Fruit fly (Drosophila melanogaster) whole organism, embryonic: ENCODE measurements around the gene kibra.

ENCODE experiments used
- Atf3 ChIP-seq: fragments of 200-800 bp; sonication (Bioruptor generic); optimal IDR thresholded peaks from 3 replicates; lab custom pipeline; 2016; ENCODE audit warnings: missing biosample characterization, missing genetic modification characterization
- CG12659 ChIP-seq: fragments of 200-800 bp; sonication (Bioruptor generic); optimal IDR thresholded peaks from 3 replicates; lab custom pipeline; 2017; ENCODE audit warnings: mild to moderate bottlenecking, missing biosample characterization, missing genetic modification reagents, missing genetic modification characterization
- CG13894 ChIP-seq: fragments of 200-800 bp; sonication (Bioruptor generic); optimal IDR thresholded peaks from 3 replicates; lab custom pipeline; 2018; ENCODE audit warnings: missing biosample characterization, mild to moderate bottlenecking, missing genetic modification characterization, moderate library complexity
- CG1529 ChIP-seq: fragments of 200-800 bp; sonication (Bioruptor generic); optimal IDR thresholded peaks from 3 replicates; lab custom pipeline; 2018; ENCODE audit warnings: missing biosample characterization, missing genetic modification characterization
- CG1602 ChIP-seq: fragments of 200-800 bp; sonication (Bioruptor generic); optimal IDR thresholded peaks from 3 replicates; lab custom pipeline; 2016; ENCODE audit warnings: missing biosample characterization, missing genetic modification characterization
- CG18619 ChIP-seq: fragments of 200-800 bp; sonication (Bioruptor generic); optimal IDR thresholded peaks from 3 replicates; lab custom pipeline; 2017; ENCODE audit warnings: missing biosample characterization, mild to moderate bottlenecking, missing genetic modification characterization
- CG18764 ChIP-seq: fragments of 200-800 bp; sonication (Bioruptor generic); optimal IDR thresholded peaks from 3 replicates; lab custom pipeline; 2016; ENCODE audit warnings: missing biosample characterization, missing genetic modification characterization
- CG2202 ChIP-seq: fragments of 200-800 bp; sonication (Bioruptor generic); optimal IDR thresholded peaks from 2 replicates; lab custom pipeline; 2018; ENCODE audit warnings: missing biosample characterization, mild to moderate bottlenecking, missing genetic modification characterization
- CG30431 ChIP-seq: fragments of 200-800 bp; sonication (Bioruptor generic); optimal IDR thresholded peaks from 2 replicates; lab custom pipeline; 2017; ENCODE audit warnings: missing biosample characterization, missing genetic modification characterization
- CG31224 ChIP-seq: fragments of 200-800 bp; sonication (Bioruptor generic); IDR thresholded peaks from 2 replicates; pipeline ENCODE4 v1.3.6; 2022; ENCODE audit warnings: missing biosample characterization, missing genetic modification characterization
- CG31365 ChIP-seq: fragments of 200-800 bp; sonication (Bioruptor generic); optimal IDR thresholded peaks from 2 replicates; lab custom pipeline; 2018; ENCODE audit warnings: missing biosample characterization, mild to moderate bottlenecking, missing genetic modification characterization
- CG3163 ChIP-seq: fragments of 200-800 bp; sonication (Bioruptor generic); optimal IDR thresholded peaks from 3 replicates; lab custom pipeline; 2016; ENCODE audit warnings: missing biosample characterization, missing genetic modification characterization
- CG32767 ChIP-seq: fragments of 200-800 bp; sonication (Bioruptor generic); IDR thresholded peaks from 2 replicates; pipeline ENCODE4 v1.3.6; 2022; ENCODE audit warnings: missing biosample characterization, missing genetic modification characterization
- CG3281 ChIP-seq: fragments of 200-800 bp; sonication (Bioruptor generic); optimal IDR thresholded peaks from 3 replicates; lab custom pipeline; 2017; ENCODE audit warnings: missing biosample characterization, mild to moderate bottlenecking, missing genetic modification characterization
- CG6272 ChIP-seq: fragments of 200-800 bp; sonication (Bioruptor generic); IDR thresholded peaks from 2 replicates; pipeline ENCODE4 v1.3.6; 2022; ENCODE audit warnings: missing biosample characterization, missing genetic modification characterization
- CG6683 ChIP-seq: fragments of 200-800 bp; sonication (Bioruptor generic); optimal IDR thresholded peaks from 2 replicates; lab custom pipeline; 2017; ENCODE audit warnings: missing biosample characterization, mild to moderate bottlenecking, missing genetic modification characterization, missing genetic modification reagents
- CG6765 ChIP-seq: fragments of 200-800 bp; sonication (Bioruptor generic); optimal IDR thresholded peaks from 3 replicates; lab custom pipeline; 2017; ENCODE audit warnings: missing biosample characterization, mild to moderate bottlenecking, missing genetic modification characterization
- CG7786 ChIP-seq: fragments of 200-800 bp; sonication (Bioruptor generic); optimal IDR thresholded peaks from 2 replicates; lab custom pipeline; 2016; ENCODE audit warnings: missing biosample characterization, missing genetic modification characterization
- CG7987 ChIP-seq: fragments of 200-800 bp; sonication (Bioruptor generic); optimal IDR thresholded peaks from 2 replicates; lab custom pipeline; 2018; ENCODE audit warnings: missing biosample characterization, mild to moderate bottlenecking, missing genetic modification characterization, moderate library complexity
- CG8478 ChIP-seq: fragments of >200 bp; optimal IDR thresholded peaks from 2 replicates; lab custom pipeline; 2018
- CkIIα-i1 ChIP-seq: fragments of 200-800 bp; sonication (Bioruptor generic); IDR thresholded peaks from 2 replicates; pipeline ENCODE4 v1.3.6; 2022; ENCODE audit warnings: missing biosample characterization, missing genetic modification characterization
- Dbx ChIP-seq: fragments of 200-800 bp; sonication (Bioruptor generic); IDR thresholded peaks from 3 replicates; pipeline ENCODE4 v1.3.6; 2022; ENCODE audit warnings: missing biosample characterization, missing genetic modification characterization
- Doc2 ChIP-seq: fragments of 200-800 bp; sonication (Bioruptor generic); IDR thresholded peaks from 2 replicates; pipeline ENCODE4 v1.3.6; 2022; ENCODE audit warnings: missing biosample characterization, missing genetic modification characterization
- Dp ChIP-seq: fragments of 200-800 bp; sonication (Bioruptor generic); optimal IDR thresholded peaks from 2 replicates; lab custom pipeline; 2018; ENCODE audit warnings: missing biosample characterization, mild to moderate bottlenecking, missing genetic modification characterization, moderate library complexity
- Dref ChIP-seq: fragments of 200-800 bp; sonication (Bioruptor generic); IDR thresholded peaks from 2 replicates; pipeline ENCODE4 v1.3.6; 2022; ENCODE audit warnings: missing biosample characterization, missing genetic modification characterization
- E2f1 ChIP-seq: fragments of 200-800 bp; sonication (Bioruptor generic); IDR thresholded peaks from 2 replicates; pipeline ENCODE4 v1.3.6; 2022; ENCODE audit warnings: missing biosample characterization, missing genetic modification characterization
- Fer1 ChIP-seq: fragments of 200-800 bp; sonication (Bioruptor generic); optimal IDR thresholded peaks from 2 replicates; lab custom pipeline; 2017; ENCODE audit warnings: missing biosample characterization, mild to moderate bottlenecking, missing genetic modification characterization
- HLH54F ChIP-seq: fragments of 200-800 bp; sonication (Bioruptor generic); optimal IDR thresholded peaks from 3 replicates; lab custom pipeline; 2016; ENCODE audit warnings: missing biosample characterization, missing genetic modification characterization
- Lim3 ChIP-seq: fragments of 200-800 bp; sonication (Bioruptor generic); IDR thresholded peaks from 2 replicates; pipeline ENCODE4 v1.3.6; 2022; ENCODE audit warnings: missing biosample characterization, missing genetic modification characterization
- Pdp1 ChIP-seq, 2 experiments: fragments of 200-800 bp; sonication (Bioruptor generic); optimal IDR thresholded peaks; 3 replicates each; lab custom pipeline; 2016; ENCODE audit warnings: missing biosample characterization in 2 of 2, missing genetic modification characterization in 2 of 2, mild to moderate bottlenecking in 1 of 2, moderate library complexity in 1 of 2
- Six4 ChIP-seq: fragments of 200-800 bp; sonication (Bioruptor generic); optimal IDR thresholded peaks from 2 replicates; lab custom pipeline; 2016; ENCODE audit warnings: missing biosample characterization, missing genetic modification characterization
- Stat92E ChIP-seq, 3 experiments: fragments of >200 bp in 2 of 3; fragments of 200-800 bp in 1 of 3; sonication (Bioruptor generic) in 1 of 3; optimal IDR thresholded peaks; 2 replicates each; lab custom pipeline; 2017 to 2019; ENCODE audit warnings: missing biosample characterization in 3 of 3, missing genetic modification characterization in 3 of 3, mild to moderate bottlenecking in 1 of 3, moderate library complexity in 1 of 3
- Trl ChIP-seq, 3 experiments: fragments of >200 bp in 2 of 3; fragments of 200-800 bp in 1 of 3; sonication (Bioruptor generic) in 1 of 3; optimal IDR thresholded peaks; 2 replicates in 1 of 3; 3 replicates in 2 of 3; lab custom pipeline; 2016 to 2017; ENCODE audit warnings: missing biosample characterization in 1 of 3, missing genetic modification characterization in 1 of 3
- amos ChIP-seq: fragments of 200-800 bp; sonication (Bioruptor generic); IDR thresholded peaks from 2 replicates; pipeline ENCODE4 v1.3.6; 2022; ENCODE audit warnings: missing biosample characterization, missing genetic modification characterization; ENCODE audit not compliant: partially characterized antibody
- btn ChIP-seq: fragments of 200-800 bp; sonication (Bioruptor generic); optimal IDR thresholded peaks from 2 replicates; lab custom pipeline; 2016; ENCODE audit warnings: missing biosample characterization, missing genetic modification characterization
- emc ChIP-seq: fragments of 200-800 bp; sonication (Bioruptor generic); optimal IDR thresholded peaks from 2 replicates; lab custom pipeline; 2016; ENCODE audit warnings: missing biosample characterization, missing genetic modification characterization
- exex ChIP-seq: fragments of 200-800 bp; sonication (Bioruptor generic); optimal IDR thresholded peaks from 4 replicates; lab custom pipeline; 2018; ENCODE audit warnings: missing biosample characterization, mild to moderate bottlenecking, missing genetic modification characterization, moderate library complexity
- hbn ChIP-seq: fragments of 200-800 bp; sonication (Bioruptor generic); IDR thresholded peaks from 2 replicates; pipeline ENCODE4 v1.3.6; 2022; ENCODE audit warnings: missing biosample characterization, missing genetic modification characterization; ENCODE audit not compliant: partially characterized antibody
- hkb ChIP-seq, 2 experiments: fragments of 200-800 bp in 1 of 2; fragments of >200 bp in 1 of 2; sonication (Bioruptor generic) in 1 of 2; IDR thresholded peaks in 1 of 2; optimal IDR thresholded peaks in 1 of 2; 2 replicates each; pipeline versions ENCODE4 v1.3.6 to Lab custom; 2017 to 2022; ENCODE audit warnings: missing biosample characterization in 1 of 2, missing genetic modification characterization in 1 of 2
- lab ChIP-seq: fragments of 200-800 bp; sonication (Bioruptor generic); optimal IDR thresholded peaks from 3 replicates; lab custom pipeline; 2017; ENCODE audit warnings: missing biosample characterization, missing genetic modification characterization, mild to moderate bottlenecking, moderate library complexity, missing genetic modification reagents
- lov ChIP-seq, 2 experiments: fragments of 200-800 bp in 1 of 2; fragments of >200 bp in 1 of 2; sonication (Bioruptor generic) in 1 of 2; IDR thresholded peaks in 1 of 2; optimal IDR thresholded peaks in 1 of 2; 2 replicates in 1 of 2; 3 replicates in 1 of 2; pipeline versions ENCODE4 v1.3.6 to Lab custom; 2017 to 2022; ENCODE audit warnings: missing biosample characterization in 1 of 2, missing genetic modification characterization in 1 of 2
- nmo ChIP-seq: fragments of 200-800 bp; sonication (Bioruptor generic); optimal IDR thresholded peaks from 2 replicates; lab custom pipeline; 2018; ENCODE audit warnings: missing biosample characterization, mild to moderate bottlenecking, missing genetic modification characterization, moderate library complexity
- pan ChIP-seq, 4 experiments: fragments of >200 bp in 3 of 4; fragments of 200-800 bp in 1 of 4; sonication (Bioruptor generic) in 1 of 4; optimal IDR thresholded peaks in 3 of 4; IDR thresholded peaks in 1 of 4; 2 replicates each; pipeline versions ENCODE4 v1.3.6 to Lab custom; 2017 to 2022; ENCODE audit warnings: missing biosample characterization in 2 of 4, missing genetic modification characterization in 2 of 4, mixed read lengths in 1 of 4
- ranshi ChIP-seq: fragments of 200-800 bp; sonication (Bioruptor generic); IDR thresholded peaks from 2 replicates; pipeline ENCODE4 v1.3.6; 2022; ENCODE audit warnings: missing biosample characterization, missing genetic modification characterization
- stwl ChIP-seq: fragments of 200-800 bp; sonication (Bioruptor generic); optimal IDR thresholded peaks from 3 replicates; lab custom pipeline; 2018; ENCODE audit warnings: missing biosample characterization, mild to moderate bottlenecking, missing genetic modification characterization, moderate library complexity
- tin ChIP-seq: fragments of 200-800 bp; sonication (Bioruptor generic); optimal IDR thresholded peaks from 3 replicates; lab custom pipeline; 2016; ENCODE audit warnings: missing biosample characterization, missing genetic modification characterization
- tio ChIP-seq: fragments of 200-800 bp; sonication (Bioruptor generic); optimal IDR thresholded peaks from 2 replicates; lab custom pipeline; 2017; ENCODE audit warnings: missing biosample characterization, missing genetic modification characterization, inconsistent platforms
- ttk ChIP-seq: fragments of 200-800 bp; sonication (Bioruptor generic); IDR thresholded peaks from 2 replicates; pipeline ENCODE4 v2.1.2; 2022; ENCODE audit warnings: missing biosample characterization, missing genetic modification characterization
- wdn ChIP-seq: fragments of 200-800 bp; sonication (Bioruptor generic); IDR thresholded peaks from 2 replicates; pipeline ENCODE4 v1.3.6; 2022; ENCODE audit warnings: missing biosample characterization, missing genetic modification characterization

The kibra gene

DNA sequence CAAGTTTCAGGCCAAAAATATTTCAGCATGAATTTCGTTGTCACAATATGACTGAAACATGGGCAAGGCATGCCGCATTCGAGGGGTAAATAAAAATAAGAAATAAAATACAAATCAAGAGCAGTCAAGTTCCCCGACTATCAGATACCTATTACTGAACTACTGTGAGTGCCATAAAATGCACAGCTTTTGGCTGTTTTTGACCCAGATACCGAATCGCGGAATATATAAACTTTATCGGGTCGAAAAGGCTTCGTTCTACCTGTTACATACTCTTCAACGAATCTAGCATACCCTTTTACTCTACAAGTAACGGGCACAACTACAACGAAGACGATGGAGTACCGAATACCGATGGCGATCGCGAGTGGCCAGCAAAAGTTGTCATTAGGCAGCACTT is 17.2 kb downstream of the kibra start (continued):
- TF ChIP-seq CG31365 (tag; lab: Kevin White, UChicago) (no peak), CG12659 (GFP tag; lab: Kevin White, UChicago) (peak; percentile 38), E2f1 (GFP tag; lab: Robert Waterston, UW) (peak; percentile 63), emc (GFP tag; lab: Kevin White, UChicago) (peak; percentile 13), CG18619 (GFP tag; lab: Kevin White, UChicago) (peak; percentile 17), CG3281 (no peak), amos (peak; percentile 25; the same call in 1 of the 2 replicates), stwl (no peak), exex (tag; lab: Kevin White, UChicago) (no peak), CG6765 (GFP tag; lab: Kevin White, UChicago) (no peak), Atf3 (peak; percentile 19), CG18764 (no peak), CG3163 (GFP tag; lab: Kevin White, UChicago) (no peak), Dbx (peak; percentile 84), hbn (GFP tag; lab: Robert Waterston, UW) (no peak), Stat92E (GFP tag; optimal IDR thresholded peaks at IDR 0.05; lab: Kevin White, UChicago) (no peak), CG1529 (GFP tag; lab: Kevin White, UChicago) (no peak), CG30431 (GFP tag; lab: Kevin White, UChicago) (peak; percentile 23), CG32767 (GFP tag; lab: Robert Waterston, UW) (peak; percentile 50; the same call in 1 of the 2 replicates), tio (GFP tag; lab: Kevin White, UChicago) (no peak), wdn (GFP tag; lab: Robert Waterston, UW) (0 out of 2 replicates have a peak, but pooled peaks have one; percentile 44), CG7786 (GFP tag; lab: Kevin White, UChicago) (peak; percentile 57), CG6272 (GFP tag; lab: Robert Waterston, UW) (no peak), Fer1 (GFP tag; lab: Kevin White, UChicago) (peak; percentile 24), CG7987 (GFP tag; lab: Kevin White, UChicago) (no peak), ttk (GFP tag; lab: Robert Waterston, UW) (peak; percentile 77), CG31224 (GFP tag; lab: Robert Waterston, UW) (peak; percentile 40; the same call in 1 of the 2 replicates), CG1602 (GFP tag; lab: Kevin White, UChicago) (no peak), CG2202 (tag; lab: Kevin White, UChicago) (no peak), Dp (GFP tag; lab: Kevin White, UChicago) (no peak), CG8478 (lab: Kevin White, UChicago) (no peak), pan (optimal IDR thresholded peaks at IDR 0.05; lab: Kevin White, UChicago) (no peak), pan (GFP tag; optimal IDR thresholded peaks at IDR 0.05 in 1 of 2, IDR thresholded peaks at IDR 0.05 in 1 of 2) (peak in 1 of 2 experiments; percentile 84), CkIIα-i1 (GFP tag; lab: Robert Waterston, UW) (no peak), HLH54F (GFP tag; lab: Kevin White, UChicago) (peak; percentile 71), Trl (optimal IDR thresholded peaks at IDR 0.05; lab: Kevin White, UChicago) (no peak), Trl (GFP tag; optimal IDR thresholded peaks at IDR 0.05; lab: Kevin White, UChicago) (peak; percentile 47), tin (GFP tag; lab: Kevin White, UChicago) (peak; percentile 23), Six4 (GFP tag; lab: Kevin White, UChicago) (no peak), ranshi (GFP tag; lab: Robert Waterston, UW) (peak; percentile 51), lov (optimal IDR thresholded peaks at IDR 0.05; lab: Kevin White, UChicago) (no peak), lov (GFP tag; IDR thresholded peaks at IDR 0.05; lab: Robert Waterston, UW) (no peak), Dref (GFP tag; lab: Robert Waterston, UW) (no peak), lab (GFP tag; lab: Kevin White, UChicago) (peak; percentile 64), btn (GFP tag; lab: Kevin White, UChicago) (peak; percentile 27), Pdp1 (GFP tag; optimal IDR thresholded peaks at IDR 0.05; lab: Kevin White, UChicago) (peak; percentile 45 to 59), CG6683 (no peak), hkb (optimal IDR thresholded peaks at IDR 0.05; lab: Kevin White, UChicago) (no peak), hkb (GFP tag; IDR thresholded peaks at IDR 0.05; lab: Robert Waterston, UW) (peak; percentile 57; the same call in 1 of the 2 replicates), Doc2 (GFP tag; lab: Robert Waterston, UW) (no peak), Lim3 (peak; percentile 34; the same call in 1 of the 2 replicates), nmo (GFP tag; lab: Kevin White, UChicago) (peak; percentile 34), CG13894 (tag; lab: Kevin White, UChicago) (no peak)
